Worm (Caenorhabditis elegans): Measurements from ENCODE around the gene spat-2.
A peak's percentile ranks its signal among the peaks of the same experiment; 100 is the strongest.

DNA sequence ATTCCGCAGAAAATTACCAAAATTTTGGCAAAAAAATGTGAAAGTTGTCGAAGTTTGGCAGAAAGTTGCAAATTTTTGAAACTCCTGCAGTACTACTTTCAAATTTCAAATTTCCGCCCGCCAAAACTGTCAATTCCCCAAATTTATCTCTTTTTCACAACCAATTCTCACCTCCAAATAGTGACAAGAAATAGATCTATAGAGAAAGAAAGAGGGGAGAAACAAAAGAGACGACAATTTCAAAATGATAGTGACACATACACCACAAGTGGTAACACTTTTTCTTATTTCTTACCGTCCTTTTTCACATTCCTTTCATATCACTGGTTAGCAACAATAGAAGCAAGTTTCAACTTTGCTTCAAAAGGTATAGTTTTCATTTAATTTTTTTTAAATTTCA, 47.3 kb downstream of the spat-2 start:
- TF ChIP-seq ama-1 (optimal IDR thresholded peaks at IDR 0.05) = no peak
- TF ChIP-seq unc-39 (tag; optimal IDR thresholded peaks at IDR 0.05) = no peak
- TF ChIP-seq ZK546.5 (tag; optimal IDR thresholded peaks at IDR 0.05) = no peak
- TF ChIP-seq mab-5 (tag; optimal IDR thresholded peaks at IDR 0.05) = no peak
- TF ChIP-seq fos-1 (tag; optimal IDR thresholded peaks at IDR 0.05) = peak; percentile 31
- TF ChIP-seq zag-1 (tag; optimal IDR thresholded peaks at IDR 0.05) = no peak
- TF ChIP-seq skn-1 (tag; optimal IDR thresholded peaks at IDR 0.05) = no peak
